Worm (Caenorhabditis elegans): ENCODE measurements around the gene glc-3.

glc-3 gene

ce11 chrV:5450742-5451141 lies 2.8 kb downstream of the glc-3 start:
- TF ChIP-seq attf-5 (GFP tag; optimal IDR thresholded peaks at IDR 0.05) (no peak), let-526 (GFP tag; IDR thresholded peaks at IDR 0.05) (no peak), gei-17 (GFP tag; optimal IDR thresholded peaks at IDR 0.05) (no peak), Y53F4B.3 (GFP tag; IDR thresholded peaks at IDR 0.05) (no peak), F10E7.11 (tag; optimal IDR thresholded peaks at IDR 0.05) (no peak), K12H6.12 (tag; optimal IDR thresholded peaks at IDR 0.05) (no peak), mes-4 (tag; optimal IDR thresholded peaks at IDR 0.05) (no peak), die-1 (tag; optimal IDR thresholded peaks at IDR 0.05) (no peak), nfya-1 (tag; optimal IDR thresholded peaks at IDR 0.05; ENCODE audit: borderline replicate concordance, insufficient read depth) (no peak), lsy-27 (tag; optimal IDR thresholded peaks at IDR 0.05; ENCODE audit: borderline replicate concordance, insufficient read depth) (no peak), F52B5.7 (tag; optimal IDR thresholded peaks at IDR 0.05) (no peak), Y95B8A.8 (GFP tag; IDR thresholded peaks at IDR 0.05) (no peak), dpl-1 (GFP tag; optimal IDR thresholded peaks at IDR 0.05) (no peak), B0019.2 (GFP tag; conservative IDR thresholded peaks at IDR 0.05) (no peak), hmg-20 (GFP tag; IDR thresholded peaks at IDR 0.05) (no peak), tlf-1 (GFP tag; optimal IDR thresholded peaks at IDR 0.05) (no peak), ztf-28 (GFP tag; IDR thresholded peaks at IDR 0.05) (no peak), rpc-1 (optimal IDR thresholded peaks at IDR 0.05) (no peak), rpc-1 (tag; optimal IDR thresholded peaks at IDR 0.05) (no peak)

- TF ChIP-seq C17E4.6 (GFP tag; IDR thresholded peaks at IDR 0.05) = no peak
- no peak for TF ChIP-seq hlh-12 (tag; optimal IDR thresholded peaks at IDR 0.05)
- TF ChIP-seq ztf-6 (GFP tag; IDR thresholded peaks at IDR 0.05) = no peak
- TF ChIP-seq ZK185.1 (tag; optimal IDR thresholded peaks at IDR 0.05; ENCODE audit: poor library complexity, severe bottlenecking) = no peak
- no peak for TF ChIP-seq F55B11.4 (tag; optimal IDR thresholded peaks at IDR 0.05; ENCODE audit: borderline replicate concordance, insufficient read depth)
- TF ChIP-seq dpff-1 (tag; optimal IDR thresholded peaks at IDR 0.05) = no peak
These were observed 6.5 kb downstream of the glc-3 start for ce11 chrV:5447057-5447456.

ce11 chrV:5445839-5446238 lies 7.7 kb downstream of the glc-3 start, which contains the start of gene F08F3.1:
TSS of gene F08F3.1 (plus strand) at chrV:5446139.
- TF ChIP-seq nfya-1 (tag; optimal IDR thresholded peaks at IDR 0.05; ENCODE audit: borderline replicate concordance, insufficient read depth) (no peak), zim-3 (tag; optimal IDR thresholded peaks at IDR 0.05) (no peak), mel-28 (tag; optimal IDR thresholded peaks at IDR 0.05; ENCODE audit: borderline replicate concordance) (no peak), ztf-22 (GFP tag; optimal IDR thresholded peaks at IDR 0.05) (no peak), gei-17 (GFP tag; optimal IDR thresholded peaks at IDR 0.05) (no peak), B0336.3 (GFP tag; IDR thresholded peaks at IDR 0.05) (no peak)

ce11 chrV:5444037-5444436 lies 9.5 kb downstream of the glc-3 start:
- TF ChIP-seq chd-7 (tag; optimal IDR thresholded peaks at IDR 0.05) = no peak
- no peak for TF ChIP-seq hlh-12 (tag; optimal IDR thresholded peaks at IDR 0.05)
- TF ChIP-seq ceh-100 (GFP tag; IDR thresholded peaks at IDR 0.05) = no peak
- no peak for TF ChIP-seq let-607 (tag; optimal IDR thresholded peaks at IDR 0.05)
- no peak for TF ChIP-seq sptf-2 (GFP tag; optimal IDR thresholded peaks at IDR 0.05)
- TF ChIP-seq madf-10 (tag; optimal IDR thresholded peaks at IDR 0.05) = no peak
- TF ChIP-seq T26A5.8 (tag; optimal IDR thresholded peaks at IDR 0.05) = no peak
- no peak for TF ChIP-seq F39B2.1 (GFP tag; IDR thresholded peaks at IDR 0.05)
- TF ChIP-seq Y53G8AR.9 (GFP tag; conservative IDR thresholded peaks at IDR 0.05) = no peak
- TF ChIP-seq hrde-1 (tag; optimal IDR thresholded peaks at IDR 0.05; ENCODE audit: borderline replicate concordance) = no peak
- no peak for TF ChIP-seq rec-8 (tag; optimal IDR thresholded peaks at IDR 0.05)
- no peak for TF ChIP-seq bed-2 (GFP tag; IDR thresholded peaks at IDR 0.05)
- TF ChIP-seq F52B5.7 (tag; optimal IDR thresholded peaks at IDR 0.05) = no peak
- TF ChIP-seq attf-3 (GFP tag; conservative IDR thresholded peaks at IDR 0.05) = no peak
- no peak for TF ChIP-seq aptf-2 (GFP tag; conservative IDR thresholded peaks at IDR 0.05)
- no peak for TF ChIP-seq atf-7 (tag; optimal IDR thresholded peaks at IDR 0.05)
- no peak for TF ChIP-seq nhr-120 (GFP tag; IDR thresholded peaks at IDR 0.05)
- no peak for TF ChIP-seq hmg-1.2 (GFP tag; IDR thresholded peaks at IDR 0.05)
- no peak for TF ChIP-seq tbp1 (GFP tag; optimal IDR thresholded peaks at IDR 0.05)

Measured in whole organism, young adult.